Fruit fly (Drosophila melanogaster) whole organism, wandering third instar larva: ENCODE measurements around the gene CG15818.

Experiments
- Dif ChIP-seq: fragments of 200-275, 200-300 bp; sonication (Bioruptor generic); optimal IDR thresholded peaks from 2 replicates; lab custom pipeline; 2018; ENCODE audit warnings: missing biosample characterization, missing genetic modification characterization; ENCODE audit not compliant: partially characterized antibody
- Sp1 ChIP-seq: fragments of 200-800 bp; sonication (Bioruptor generic); optimal IDR thresholded peaks from 3 replicates; lab custom pipeline; 2019; ENCODE audit warnings: missing biosample characterization, mild to moderate bottlenecking, missing genetic modification characterization, moderate library complexity
- dl ChIP-seq, 2 experiments: fragments of 175-275, 200-275 bp in 1 of 2; fragments of 200-275 bp in 1 of 2; sonication (Bioruptor generic); optimal IDR thresholded peaks; lab custom pipeline; 2018; ENCODE audit warnings: mild to moderate bottlenecking in 2 of 2, missing biosample characterization in 2 of 2, missing genetic modification characterization in 2 of 2, moderate library complexity in 2 of 2; ENCODE audit not compliant: partially characterized antibody in 2 of 2, insufficient read depth in 1 of 2
- sv ChIP-seq: fragments of 200-800 bp; sonication (Bioruptor generic); optimal IDR thresholded peaks from 3 replicates; lab custom pipeline; 2016; ENCODE audit warnings: missing biosample characterization, missing genetic modification characterization
- usp ChIP-seq: fragments of >200 bp; optimal IDR thresholded peaks from 2 replicates; lab custom pipeline; 2017; ENCODE audit warnings: missing biosample characterization, missing genetic modification characterization

DNA sequence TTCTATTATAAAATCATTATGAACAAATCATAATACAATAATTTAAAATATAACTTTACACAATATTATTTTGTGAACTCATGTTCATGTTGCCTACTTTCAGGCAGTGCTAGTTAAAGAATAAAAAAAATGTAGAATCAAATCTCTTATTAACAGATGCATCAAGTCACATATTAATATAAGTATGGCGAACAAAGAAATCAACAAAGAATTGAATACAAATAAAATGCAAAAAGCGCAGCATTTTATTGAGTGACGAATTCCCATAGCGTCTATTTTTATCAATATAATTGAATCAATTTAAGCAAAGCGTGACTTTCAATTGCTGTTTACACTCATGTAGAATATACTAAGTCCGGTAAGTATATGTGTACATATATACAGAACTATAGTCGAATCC lies 37.1 kb downstream of the CG15818 start:
- TF ChIP-seq Sp1 (GFP tag; lab: Kevin White, UChicago) (no peak), Dif (GFP tag; lab: Kevin White, UChicago) (no peak), sv (no peak), dl (GFP tag; optimal IDR thresholded peaks at IDR 0.05; lab: Kevin White, UChicago; ENCODE audit: insufficient read depth in 1 of 2, partially characterized antibody in 2 of 2) (no peak), usp (GFP tag; lab: Kevin White, UChicago) (no peak)
